Fruit fly (Drosophila melanogaster) whole organism, embryonic: ENCODE measurements around the gene Nepl9.

Source experiments
- Asciz ChIP-seq: fragments of 200-800 bp; sonication (Bioruptor generic); optimal IDR thresholded peaks from 2 replicates; lab custom pipeline; 2017; ENCODE audit warnings: missing biosample characterization, mild to moderate bottlenecking, missing genetic modification characterization, missing genetic modification reagents
- CG10321 ChIP-seq: fragments of 200-800 bp; sonication (Bioruptor generic); IDR thresholded peaks from 2 replicates; pipeline ENCODE4 v1.3.6; 2022; ENCODE audit warnings: missing biosample characterization, missing genetic modification characterization
- CG12391 ChIP-seq: fragments of 200-800 bp; sonication (Bioruptor generic); optimal IDR thresholded peaks from 3 replicates; lab custom pipeline; 2018; ENCODE audit warnings: missing biosample characterization, mild to moderate bottlenecking, missing genetic modification characterization, moderate library complexity
- CG13123 ChIP-seq: fragments of 200-800 bp; sonication (Bioruptor generic); optimal IDR thresholded peaks from 2 replicates; lab custom pipeline; 2016; ENCODE audit warnings: missing biosample characterization, missing genetic modification characterization
- CG13894 ChIP-seq: fragments of 200-800 bp; sonication (Bioruptor generic); optimal IDR thresholded peaks from 3 replicates; lab custom pipeline; 2018; ENCODE audit warnings: missing biosample characterization, mild to moderate bottlenecking, missing genetic modification characterization, moderate library complexity
- CG17359 ChIP-seq: fragments of 200-800 bp; sonication (Bioruptor generic); optimal IDR thresholded peaks from 3 replicates; lab custom pipeline; 2018; ENCODE audit warnings: missing biosample characterization, mild to moderate bottlenecking, missing genetic modification characterization, moderate library complexity
- CG17361 ChIP-seq: fragments of 200-800 bp; sonication (Bioruptor generic); IDR thresholded peaks from 3 replicates; pipeline ENCODE4 v1.3.6; 2022; ENCODE audit warnings: missing biosample characterization, missing genetic modification characterization
- CG17912 ChIP-seq: fragments of 200-800 bp; sonication (Bioruptor generic); optimal IDR thresholded peaks from 2 replicates; lab custom pipeline; 2018; ENCODE audit warnings: missing biosample characterization, mild to moderate bottlenecking, missing genetic modification characterization
- CG18011 ChIP-seq: fragments of 200-800 bp; sonication (Bioruptor generic); optimal IDR thresholded peaks from 2 replicates; lab custom pipeline; 2017; ENCODE audit warnings: missing biosample characterization, missing genetic modification characterization, mild to moderate bottlenecking, moderate library complexity, missing genotype
- CG2129 ChIP-seq: fragments of 200-800 bp; sonication (Bioruptor generic); IDR thresholded peaks from 2 replicates; pipeline ENCODE4 v1.3.6; 2022; ENCODE audit warnings: missing biosample characterization, missing genetic modification characterization; ENCODE audit not compliant: partially characterized antibody
- CG30403 ChIP-seq: fragments of 200-800 bp; sonication (Bioruptor generic); optimal IDR thresholded peaks from 3 replicates; lab custom pipeline; 2016; ENCODE audit warnings: missing biosample characterization, missing genetic modification characterization
- CG32772 ChIP-seq: fragments of 200-800 bp; sonication (Bioruptor generic); IDR thresholded peaks from 2 replicates; pipeline ENCODE4 v1.3.6; 2022; ENCODE audit warnings: missing biosample characterization, missing genetic modification characterization
- CG4424 ChIP-seq: fragments of 200-800 bp; sonication (Bioruptor generic); optimal IDR thresholded peaks from 3 replicates; lab custom pipeline; 2016; ENCODE audit warnings: missing biosample characterization, missing genetic modification characterization
- CG4707 ChIP-seq: fragments of 200-800 bp; sonication (Bioruptor generic); optimal IDR thresholded peaks from 2 replicates; lab custom pipeline; 2018; ENCODE audit warnings: missing biosample characterization, mild to moderate bottlenecking, missing genetic modification characterization, moderate library complexity
- CG5245 ChIP-seq: fragments of 200-800 bp; sonication (Bioruptor generic); optimal IDR thresholded peaks from 3 replicates; lab custom pipeline; 2016; ENCODE audit warnings: missing biosample characterization, missing genetic modification characterization
- CG6813 ChIP-seq: fragments of 200-800 bp; sonication (Bioruptor generic); optimal IDR thresholded peaks from 2 replicates; lab custom pipeline; 2017; ENCODE audit warnings: missing biosample characterization, missing genetic modification characterization, mild to moderate bottlenecking, moderate library complexity, missing genetic modification reagents
- CG7839 ChIP-seq: fragments of 200-800 bp; sonication (Bioruptor generic); optimal IDR thresholded peaks from 3 replicates; lab custom pipeline; 2018; ENCODE audit warnings: missing biosample characterization, mild to moderate bottlenecking, missing genetic modification characterization, moderate library complexity
- CG9817 ChIP-seq: fragments of 200-800 bp; sonication (Bioruptor generic); optimal IDR thresholded peaks from 2 replicates; lab custom pipeline; 2018; ENCODE audit warnings: missing biosample characterization, mild to moderate bottlenecking, missing genetic modification characterization, moderate library complexity
- CG9876 ChIP-seq: fragments of 200-800 bp; sonication (Bioruptor generic); optimal IDR thresholded peaks from 2 replicates; lab custom pipeline; 2016; ENCODE audit warnings: missing biosample characterization, missing genetic modification characterization
- CTCF ChIP-seq: fragments of 200-800 bp; sonication (Bioruptor generic); optimal IDR thresholded peaks from 2 replicates; lab custom pipeline; 2017; ENCODE audit warnings: missing biosample characterization, mild to moderate bottlenecking, missing genetic modification characterization, moderate library complexity
- Dbx ChIP-seq: fragments of 200-800 bp; sonication (Bioruptor generic); IDR thresholded peaks from 3 replicates; pipeline ENCODE4 v1.3.6; 2022; ENCODE audit warnings: missing biosample characterization, missing genetic modification characterization
- Dfd ChIP-seq, 2 experiments: fragments of >200 bp; optimal IDR thresholded peaks; 2 replicates each; lab custom pipeline; 2017; ENCODE audit warnings: missing biosample characterization in 2 of 2, missing genetic modification characterization in 2 of 2
- Dip3 ChIP-seq: fragments of 200-800 bp; sonication (Bioruptor generic); optimal IDR thresholded peaks from 3 replicates; lab custom pipeline; 2016; ENCODE audit warnings: missing biosample characterization, missing genetic modification characterization
- E2f1 ChIP-seq: fragments of 200-800 bp; sonication (Bioruptor generic); IDR thresholded peaks from 2 replicates; pipeline ENCODE4 v1.3.6; 2022; ENCODE audit warnings: missing biosample characterization, missing genetic modification characterization
- H2.0 ChIP-seq: fragments of 200-800 bp; sonication (Bioruptor generic); IDR thresholded peaks from 2 replicates; pipeline ENCODE4 v1.3.6; 2022; ENCODE audit warnings: missing biosample characterization, missing genetic modification characterization
- HmgD ChIP-seq: fragments of 200-800 bp; sonication (Bioruptor generic); optimal IDR thresholded peaks from 3 replicates; lab custom pipeline; 2016; ENCODE audit warnings: missing biosample characterization, missing genetic modification characterization
- MBD-R2 ChIP-seq: fragments of 200-800 bp; sonication (Bioruptor generic); IDR thresholded peaks from 2 replicates; pipeline ENCODE4 v1.3.6; 2022; ENCODE audit warnings: missing biosample characterization, missing genetic modification characterization
- NC2β ChIP-seq: fragments of 200-800 bp; sonication (Bioruptor generic); optimal IDR thresholded peaks from 2 replicates; lab custom pipeline; 2016; ENCODE audit warnings: missing biosample characterization, missing genetic modification characterization
- Neu2 ChIP-seq: fragments of 200-800 bp; sonication (Bioruptor generic); optimal IDR thresholded peaks from 3 replicates; lab custom pipeline; 2016; ENCODE audit warnings: missing biosample characterization, missing genetic modification characterization, borderline replicate concordance
- NfI ChIP-seq: fragments of 200-800 bp; sonication (Bioruptor generic); optimal IDR thresholded peaks from 3 replicates; lab custom pipeline; 2018; ENCODE audit warnings: missing biosample characterization, mild to moderate bottlenecking, missing genetic modification characterization, moderate library complexity
- Pdp1 ChIP-seq, 2 experiments: fragments of 200-800 bp; sonication (Bioruptor generic); optimal IDR thresholded peaks; 3 replicates each; lab custom pipeline; 2016; ENCODE audit warnings: missing biosample characterization in 2 of 2, missing genetic modification characterization in 2 of 2, mild to moderate bottlenecking in 1 of 2, moderate library complexity in 1 of 2
- Side ChIP-seq: fragments of 200-800 bp; sonication (Bioruptor generic); optimal IDR thresholded peaks from 2 replicates; lab custom pipeline; 2016; ENCODE audit warnings: missing biosample characterization, missing genetic modification characterization
- Spps ChIP-seq: fragments of 200-800 bp; sonication (Bioruptor generic); optimal IDR thresholded peaks from 2 replicates; lab custom pipeline; 2018; ENCODE audit warnings: missing biosample characterization, mild to moderate bottlenecking, missing genetic modification characterization
- Xbp1 ChIP-seq: fragments of 200-800 bp; sonication (Bioruptor generic); optimal IDR thresholded peaks from 3 replicates; lab custom pipeline; 2016; ENCODE audit warnings: missing biosample characterization, mild to moderate bottlenecking, missing genetic modification characterization
- croc ChIP-seq: fragments of 200-800 bp; sonication (Bioruptor generic); conservative IDR thresholded peaks from 3 replicates; pipeline ENCODE4 v1.3.6; 2022; ENCODE audit warnings: missing biosample characterization, missing genetic modification characterization
- grau ChIP-seq: fragments of 200-800 bp; optimal IDR thresholded peaks from 3 replicates; lab custom pipeline; 2019; ENCODE audit warnings: missing biosample characterization, mild to moderate bottlenecking, missing genetic modification characterization, moderate library complexity
- gro ChIP-seq: fragments of 200-800 bp; sonication (Bioruptor generic); optimal IDR thresholded peaks from 2 replicates; lab custom pipeline; 2016; ENCODE audit warnings: missing biosample characterization, missing genetic modification characterization
- hb ChIP-seq: fragments of 200-800 bp; sonication (Bioruptor generic); IDR thresholded peaks from 3 replicates; pipeline ENCODE4 v1.3.6; 2022; ENCODE audit warnings: missing biosample characterization, missing genetic modification characterization; ENCODE audit not compliant: partially characterized antibody
- jigr1 ChIP-seq: fragments of 200-800 bp; sonication (Bioruptor generic); IDR thresholded peaks from 3 replicates; pipeline ENCODE4 v1.3.6; 2022; ENCODE audit warnings: missing biosample characterization, missing genetic modification characterization
- jing ChIP-seq: fragments of 200-800 bp; sonication (Bioruptor generic); optimal IDR thresholded peaks from 2 replicates; lab custom pipeline; 2018; ENCODE audit warnings: missing biosample characterization, mild to moderate bottlenecking, missing genetic modification characterization
- ken ChIP-seq: fragments of 200-800 bp; sonication (Bioruptor generic); IDR thresholded peaks from 3 replicates; pipeline ENCODE4 v1.3.6; 2022; ENCODE audit warnings: missing biosample characterization, missing genetic modification characterization
- mam ChIP-seq: fragments of 200-800 bp; sonication (Bioruptor generic); optimal IDR thresholded peaks from 3 replicates; lab custom pipeline; 2016; ENCODE audit warnings: missing biosample characterization, missing genetic modification characterization
- org-1 ChIP-seq: fragments of 200-800 bp; sonication (Bioruptor generic); optimal IDR thresholded peaks from 2 replicates; lab custom pipeline; 2017; ENCODE audit warnings: missing biosample characterization, missing genetic modification characterization
- peb ChIP-seq: fragments of 200-800 bp; sonication (Bioruptor generic); IDR thresholded peaks from 2 replicates; pipeline ENCODE4 v1.3.6; 2022; ENCODE audit warnings: missing biosample characterization, missing genetic modification characterization
- ro ChIP-seq: fragments of 200-800 bp; sonication (Bioruptor generic); IDR thresholded peaks from 2 replicates; pipeline ENCODE4 v1.3.6; 2022; ENCODE audit warnings: missing biosample characterization, missing genetic modification characterization
- run ChIP-seq: fragments of 200-800 bp; sonication (Bioruptor generic); optimal IDR thresholded peaks from 3 replicates; lab custom pipeline; 2018; ENCODE audit warnings: missing biosample characterization, mild to moderate bottlenecking, missing genetic modification characterization
- sim ChIP-seq: fragments of 200-800 bp; sonication (Bioruptor generic); IDR thresholded peaks from 2 replicates; pipeline ENCODE4 v1.3.6; 2022; ENCODE audit warnings: missing biosample characterization, missing genetic modification characterization
- sima ChIP-seq: fragments of 200-800 bp; sonication (Bioruptor generic); optimal IDR thresholded peaks from 2 replicates; lab custom pipeline; 2016; ENCODE audit warnings: missing biosample characterization, missing genetic modification characterization
- so ChIP-seq: fragments of 200-800 bp; sonication (Bioruptor generic); IDR thresholded peaks from 3 replicates; pipeline ENCODE4 v1.3.6; 2022; ENCODE audit warnings: missing biosample characterization, missing genetic modification characterization
- sug ChIP-seq: fragments of 200-800 bp; optimal IDR thresholded peaks from 2 replicates; lab custom pipeline; 2019; ENCODE audit warnings: missing biosample characterization, mild to moderate bottlenecking, missing genetic modification characterization, moderate library complexity
- wek ChIP-seq: fragments of 200-800 bp; sonication (Bioruptor generic); optimal IDR thresholded peaks from 3 replicates; lab custom pipeline; 2018; ENCODE audit warnings: missing biosample characterization, mild to moderate bottlenecking, missing genetic modification characterization, moderate library complexity
- zen ChIP-seq: fragments of 200-800 bp; sonication (Bioruptor generic); optimal IDR thresholded peaks from 3 replicates; lab custom pipeline; 2018; ENCODE audit warnings: missing biosample characterization, mild to moderate bottlenecking, missing genetic modification characterization, moderate library complexity

Gene Nepl9

DNA sequence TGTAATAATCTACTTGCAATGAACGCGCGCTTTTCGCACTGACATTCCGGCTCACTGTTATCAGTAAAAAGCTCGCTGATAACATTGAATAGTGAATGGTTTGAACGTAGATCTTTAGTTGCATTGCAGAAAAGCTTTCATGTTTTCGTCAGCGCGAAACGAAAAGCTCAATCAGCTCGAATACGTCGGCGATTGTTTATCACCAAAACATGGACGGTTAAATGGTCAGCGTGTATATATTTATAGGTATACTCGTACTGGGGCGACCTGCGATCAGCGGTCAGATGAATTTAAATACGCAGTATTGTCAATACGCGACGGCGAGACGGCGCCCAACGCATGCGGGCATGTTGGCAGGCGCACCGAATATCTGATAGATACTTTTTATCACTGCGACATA, 49.4 kb upstream of the Nepl9 start (continued):
- TF ChIP-seq sug, result peak; percentile 44
- TF ChIP-seq grau (tag; lab: Kevin White, UChicago), result no peak
- TF ChIP-seq croc (GFP tag; lab: Robert Waterston, UW), result no peak
- TF ChIP-seq so, result 0 out of 3 replicates have a peak, but pooled peaks have one; percentile 6
- TF ChIP-seq gro (GFP tag; lab: Kevin White, UChicago), result no peak
- no peak for TF ChIP-seq H2.0 (GFP tag; lab: Robert Waterston, UW)
- TF ChIP-seq CG9876 (GFP tag; lab: Kevin White, UChicago), result no peak
- peak in 1 of 2 experiments; percentile 0 for TF ChIP-seq Pdp1 (GFP tag; optimal IDR thresholded peaks at IDR 0.05; lab: Kevin White, UChicago)
- TF ChIP-seq run (tag; lab: Kevin White, UChicago), result no peak
- no peak for TF ChIP-seq Dfd (GFP tag; optimal IDR thresholded peaks at IDR 0.05; lab: Kevin White, UChicago)
- no peak for TF ChIP-seq CG4707
- TF ChIP-seq mam (GFP tag; lab: Kevin White, UChicago), result no peak
- no peak for TF ChIP-seq ken (GFP tag; lab: Robert Waterston, UW)
- no peak for TF ChIP-seq CG12391 (tag; lab: Kevin White, UChicago)
- no peak for TF ChIP-seq CG10321 (GFP tag; lab: Robert Waterston, UW)
- TF ChIP-seq Side, result no peak
- no peak for TF ChIP-seq CG17912 (GFP tag; lab: Kevin White, UChicago)
- no peak for TF ChIP-seq ro (GFP tag; lab: Robert Waterston, UW)
- TF ChIP-seq Xbp1, result no peak
- no peak for TF ChIP-seq peb (GFP tag; lab: Robert Waterston, UW)
- no peak for TF ChIP-seq Asciz (GFP tag; lab: Kevin White, UChicago)

DNA sequence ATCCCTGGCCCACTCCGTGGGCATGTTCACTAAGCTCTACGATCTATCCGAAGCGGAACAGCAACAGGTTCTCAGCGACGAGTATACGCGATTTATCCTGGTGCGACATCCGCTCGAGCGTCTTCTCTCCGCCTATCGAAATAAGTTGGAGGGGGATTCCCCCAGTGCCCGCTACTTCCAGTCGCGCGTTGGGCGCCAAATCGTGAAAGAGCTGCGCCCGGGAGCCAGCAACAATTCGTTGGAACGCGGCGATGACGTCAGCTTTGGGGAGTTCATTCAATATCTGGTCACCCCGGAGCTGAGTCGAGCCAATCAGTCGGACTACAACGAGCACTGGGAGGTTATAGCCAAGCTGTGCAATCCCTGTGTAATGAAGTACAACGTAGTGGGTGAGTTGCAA, 48.3 kb upstream of the Nepl9 start:
- TF ChIP-seq CG9817 (tag; lab: Kevin White, UChicago), result no peak
- TF ChIP-seq sima (GFP tag; lab: Kevin White, UChicago), result no peak
- 0 out of 3 replicates have a peak, but pooled peaks have one; percentile 20 for TF ChIP-seq CG17361 (GFP tag; lab: Robert Waterston, UW)
- no peak for TF ChIP-seq CG4424 (GFP tag; lab: Kevin White, UChicago)
- TF ChIP-seq NfI (GFP tag; lab: Kevin White, UChicago), result no peak
- no peak for TF ChIP-seq CG5245 (GFP tag; lab: Kevin White, UChicago)
- no peak for TF ChIP-seq CG30403 (GFP tag; lab: Kevin White, UChicago)
- no peak for TF ChIP-seq Dip3 (GFP tag; lab: Kevin White, UChicago)
- TF ChIP-seq CTCF (GFP tag; lab: Kevin White, UChicago), result no peak
- TF ChIP-seq wek (GFP tag; lab: Kevin White, UChicago), result no peak
- TF ChIP-seq CG32772 (GFP tag; lab: Robert Waterston, UW), result no peak
- TF ChIP-seq Spps (tag; lab: Kevin White, UChicago), result no peak
- no peak for TF ChIP-seq E2f1 (GFP tag; lab: Robert Waterston, UW)
- no peak for TF ChIP-seq sim
- no peak for TF ChIP-seq org-1 (GFP tag; lab: Kevin White, UChicago)
- TF ChIP-seq NC2β, result no peak
- TF ChIP-seq grau (tag; lab: Kevin White, UChicago), result no peak
- no peak for TF ChIP-seq CG17359 (tag; lab: Kevin White, UChicago)
- 0 out of 3 replicates have a peak, but pooled peaks have one; percentile 10 for TF ChIP-seq hb (GFP tag; lab: Robert Waterston, UW)
- no peak for TF ChIP-seq CG13123 (GFP tag; lab: Kevin White, UChicago)
- no peak for TF ChIP-seq MBD-R2 (GFP tag; lab: Robert Waterston, UW)
- no peak for TF ChIP-seq jing (GFP tag; lab: Kevin White, UChicago)
- TF ChIP-seq CG7839 (tag; lab: Kevin White, UChicago), result no peak
- TF ChIP-seq CG13894, result no peak
- no peak for TF ChIP-seq HmgD (GFP tag; lab: Kevin White, UChicago)
- no peak for TF ChIP-seq Neu2 (GFP tag; lab: Kevin White, UChicago)
- TF ChIP-seq gro (GFP tag; lab: Kevin White, UChicago), result no peak
- no peak for TF ChIP-seq CG2129
- TF ChIP-seq CG18011 (GFP tag; lab: Kevin White, UChicago), result no peak
- TF ChIP-seq zen (tag; lab: Kevin White, UChicago), result no peak
- no peak for TF ChIP-seq CG6813 (GFP tag; lab: Kevin White, UChicago)
- TF ChIP-seq Dbx (GFP tag; lab: Robert Waterston, UW), result 0 out of 3 replicates have a peak, but pooled peaks have one; percentile 11
- no peak for TF ChIP-seq jigr1 (GFP tag; lab: Robert Waterston, UW)
